Fruit fly (Drosophila melanogaster) whole organism, embryonic: Measurements from ENCODE around the gene CG11839.

Experiments used
- Abd-B ChIP-seq: fragments of 200-800 bp; sonication (Bioruptor generic); optimal IDR thresholded peaks from 2 replicates; lab custom pipeline; 2018; ENCODE audit warnings: missing biosample characterization, mild to moderate bottlenecking, missing genetic modification characterization, moderate library complexity
- CG10147 ChIP-seq: fragments of 200-800 bp; sonication (Bioruptor generic); optimal IDR thresholded peaks from 2 replicates; lab custom pipeline; 2019; ENCODE audit warnings: missing biosample characterization, mild to moderate bottlenecking, missing genetic modification characterization, moderate library complexity
- CG10543 ChIP-seq: fragments of 200-800 bp; sonication (Bioruptor generic); optimal IDR thresholded peaks from 3 replicates; lab custom pipeline; 2017; ENCODE audit warnings: missing biosample characterization, mild to moderate bottlenecking, missing genetic modification characterization, moderate library complexity
- CG11085 ChIP-seq: fragments of 200-800 bp; sonication (Bioruptor generic); IDR thresholded peaks from 2 replicates; pipeline ENCODE4 v1.3.6; 2022; ENCODE audit warnings: missing biosample characterization, missing genetic modification characterization
- CG12659 ChIP-seq: fragments of 200-800 bp; sonication (Bioruptor generic); optimal IDR thresholded peaks from 3 replicates; lab custom pipeline; 2017; ENCODE audit warnings: mild to moderate bottlenecking, missing biosample characterization, missing genetic modification reagents, missing genetic modification characterization
- CG1529 ChIP-seq: fragments of 200-800 bp; sonication (Bioruptor generic); optimal IDR thresholded peaks from 3 replicates; lab custom pipeline; 2018; ENCODE audit warnings: missing biosample characterization, missing genetic modification characterization
- CG1647 ChIP-seq: fragments of 200-800 bp; sonication (Bioruptor generic); optimal IDR thresholded peaks from 3 replicates; lab custom pipeline; 2016; ENCODE audit warnings: missing biosample characterization, missing genetic modification characterization
- CG16863 ChIP-seq: fragments of 200-800 bp; sonication (Bioruptor generic); optimal IDR thresholded peaks from 3 replicates; lab custom pipeline; 2016; ENCODE audit warnings: missing biosample characterization, missing genetic modification characterization
- CG1832 ChIP-seq: fragments of 200-800 bp; sonication (Bioruptor generic); optimal IDR thresholded peaks from 2 replicates; lab custom pipeline; 2017; ENCODE audit warnings: missing biosample characterization, mild to moderate bottlenecking, missing genetic modification characterization, inconsistent platforms
- CG18764 ChIP-seq: fragments of 200-800 bp; sonication (Bioruptor generic); optimal IDR thresholded peaks from 3 replicates; lab custom pipeline; 2016; ENCODE audit warnings: missing biosample characterization, missing genetic modification characterization
- CG30020 ChIP-seq: fragments of 200-800 bp; optimal IDR thresholded peaks from 2 replicates; lab custom pipeline; 2019; ENCODE audit warnings: missing biosample characterization, mild to moderate bottlenecking, missing genetic modification characterization, moderate library complexity
- CG30431 ChIP-seq: fragments of 200-800 bp; sonication (Bioruptor generic); optimal IDR thresholded peaks from 2 replicates; lab custom pipeline; 2017; ENCODE audit warnings: missing biosample characterization, missing genetic modification characterization
- CG3407 ChIP-seq: fragments of 200-800 bp; sonication (Bioruptor generic); optimal IDR thresholded peaks from 2 replicates; lab custom pipeline; 2018; ENCODE audit warnings: missing biosample characterization, mild to moderate bottlenecking, missing genetic modification characterization
- CG4820 ChIP-seq: fragments of 200-800 bp; sonication (Bioruptor generic); optimal IDR thresholded peaks from 3 replicates; lab custom pipeline; 2016; ENCODE audit warnings: missing biosample characterization, missing genetic modification characterization
- CG5953 ChIP-seq: fragments of 200-800 bp; sonication (Bioruptor generic); IDR thresholded peaks from 2 replicates; pipeline ENCODE4 v1.3.6; 2022; ENCODE audit warnings: missing biosample characterization, missing genetic modification characterization
- CG6854 ChIP-seq: fragments of 200-800 bp; sonication (Bioruptor generic); optimal IDR thresholded peaks from 3 replicates; lab custom pipeline; 2017; ENCODE audit warnings: missing biosample characterization, mild to moderate bottlenecking, missing genetic modification characterization
- CG7372 ChIP-seq: fragments of 200-800 bp; sonication (Bioruptor generic); IDR thresholded peaks from 2 replicates; pipeline ENCODE4 v1.3.6; 2022; ENCODE audit warnings: missing biosample characterization, missing genetic modification characterization
- CG7928 ChIP-seq: fragments of 200-800 bp; sonication (Bioruptor generic); optimal IDR thresholded peaks from 2 replicates; lab custom pipeline; 2017; ENCODE audit warnings: missing biosample characterization, mild to moderate bottlenecking, missing genetic modification characterization
- CG8089 ChIP-seq: fragments of 200-800 bp; sonication (Bioruptor generic); optimal IDR thresholded peaks from 3 replicates; lab custom pipeline; 2016; ENCODE audit warnings: missing biosample characterization, missing genetic modification characterization
- CG8944 ChIP-seq: fragments of 200-800 bp; sonication (Bioruptor generic); optimal IDR thresholded peaks from 3 replicates; lab custom pipeline; 2016; ENCODE audit warnings: missing biosample characterization, missing genetic modification characterization
- CTCF ChIP-seq: fragments of 200-800 bp; sonication (Bioruptor generic); optimal IDR thresholded peaks from 2 replicates; lab custom pipeline; 2017; ENCODE audit warnings: missing biosample characterization, mild to moderate bottlenecking, missing genetic modification characterization, moderate library complexity
- CrebB ChIP-seq: fragments of 200-800 bp; sonication (Bioruptor generic); optimal IDR thresholded peaks from 3 replicates; lab custom pipeline; 2018; ENCODE audit warnings: missing biosample characterization, mild to moderate bottlenecking, missing genetic modification characterization
- D ChIP-seq, 2 experiments: fragments of 200-800 bp in 1 of 2; fragments of >200 bp in 1 of 2; sonication (Bioruptor generic) in 1 of 2; optimal IDR thresholded peaks; 2 replicates in 1 of 2; 3 replicates in 1 of 2; lab custom pipeline; 2017; ENCODE audit warnings: mild to moderate bottlenecking in 1 of 2, missing biosample characterization in 1 of 2, missing genetic modification characterization in 1 of 2, missing genetic modification reagents in 1 of 2
- D19A ChIP-seq: fragments of 200-800 bp; optimal IDR thresholded peaks from 3 replicates; lab custom pipeline; 2019; ENCODE audit warnings: missing biosample characterization, mild to moderate bottlenecking, missing genetic modification characterization, moderate library complexity
- Elba2 ChIP-seq: fragments of 200-800 bp; sonication (Bioruptor generic); optimal IDR thresholded peaks from 3 replicates; lab custom pipeline; 2016; ENCODE audit warnings: missing biosample characterization, missing genetic modification characterization
- Ets97D ChIP-seq: fragments of 200-800 bp; sonication (Bioruptor generic); optimal IDR thresholded peaks from 3 replicates; lab custom pipeline; 2016; ENCODE audit warnings: missing biosample characterization, missing genetic modification characterization
- HHEX ChIP-seq: fragments of 200-800 bp; sonication (Bioruptor generic); optimal IDR thresholded peaks from 3 replicates; lab custom pipeline; 2017; ENCODE audit warnings: missing biosample characterization, mild to moderate bottlenecking, missing genetic modification characterization, missing genetic modification reagents
- HLH3B ChIP-seq: fragments of 200-800 bp; sonication (Bioruptor generic); IDR thresholded peaks from 2 replicates; pipeline ENCODE4 v1.3.6; 2022; ENCODE audit warnings: missing biosample characterization, missing genetic modification characterization
- HLH4C ChIP-seq: fragments of 200-800 bp; sonication (Bioruptor generic); IDR thresholded peaks from 3 replicates; pipeline ENCODE4 v1.3.6; 2022; ENCODE audit warnings: missing biosample characterization, missing genetic modification characterization; ENCODE audit not compliant: partially characterized antibody
- HLH54F ChIP-seq: fragments of 200-800 bp; sonication (Bioruptor generic); optimal IDR thresholded peaks from 3 replicates; lab custom pipeline; 2016; ENCODE audit warnings: missing biosample characterization, missing genetic modification characterization
- YL-1 ChIP-seq: fragments of 200-800 bp; sonication (Bioruptor generic); optimal IDR thresholded peaks from 3 replicates; lab custom pipeline; 2017; ENCODE audit warnings: missing biosample characterization, mild to moderate bottlenecking, missing genetic modification characterization
- az2 ChIP-seq: fragments of 200-800 bp; sonication (Bioruptor generic); optimal IDR thresholded peaks from 3 replicates; lab custom pipeline; 2016; ENCODE audit warnings: missing biosample characterization, missing genetic modification characterization
- bsh ChIP-seq, 2 experiments: fragments of 200-800 bp; sonication (Bioruptor generic); optimal IDR thresholded peaks; 2 replicates each; lab custom pipeline; 2017 to 2018; ENCODE audit warnings: mild to moderate bottlenecking in 2 of 2, missing biosample characterization in 2 of 2, missing genetic modification characterization in 2 of 2, moderate library complexity in 1 of 2
- cato ChIP-seq: fragments of 200-800 bp; sonication (Bioruptor generic); optimal IDR thresholded peaks from 2 replicates; lab custom pipeline; 2016; ENCODE audit warnings: missing biosample characterization, missing genetic modification characterization, borderline replicate concordance
- caup ChIP-seq: fragments of 200-800 bp; sonication (Bioruptor generic); optimal IDR thresholded peaks from 3 replicates; lab custom pipeline; 2017; ENCODE audit warnings: missing biosample characterization, mild to moderate bottlenecking, missing genetic modification characterization, moderate library complexity; ENCODE audit not compliant: severe bottlenecking
- chinmo ChIP-seq: fragments of 200-800 bp; sonication (Bioruptor generic); IDR thresholded peaks from 4 replicates; pipeline ENCODE4 v1.3.6; 2022; ENCODE audit warnings: missing biosample characterization, missing genetic modification characterization; ENCODE audit not compliant: partially characterized antibody
- emc ChIP-seq: fragments of 200-800 bp; sonication (Bioruptor generic); optimal IDR thresholded peaks from 2 replicates; lab custom pipeline; 2016; ENCODE audit warnings: missing biosample characterization, missing genetic modification characterization
- esg ChIP-seq: fragments of 200-800 bp; sonication (Bioruptor generic); conservative IDR thresholded peaks from 2 replicates; pipeline ENCODE4 v1.3.6; 2022; ENCODE audit warnings: missing biosample characterization, missing genetic modification characterization
- ftz-f1 ChIP-seq: fragments of 200-800 bp; sonication (Bioruptor generic); optimal IDR thresholded peaks from 2 replicates; lab custom pipeline; 2016; ENCODE audit warnings: missing biosample characterization, missing genetic modification characterization
- gsb-n ChIP-seq: fragments of 200-800 bp; sonication (Bioruptor generic); optimal IDR thresholded peaks from 3 replicates; lab custom pipeline; 2018; ENCODE audit warnings: missing biosample characterization, mild to moderate bottlenecking, missing genetic modification characterization
- hth ChIP-seq: fragments of >200 bp; optimal IDR thresholded peaks from 2 replicates; lab custom pipeline; 2017; ENCODE audit warnings: inconsistent platforms
- kni ChIP-seq: fragments of 200-800 bp; sonication (Bioruptor generic); optimal IDR thresholded peaks from 3 replicates; lab custom pipeline; 2017; ENCODE audit warnings: mild to moderate bottlenecking, missing biosample characterization, missing genetic modification reagents, missing genetic modification characterization
- nom ChIP-seq: fragments of 200-800 bp; sonication (Bioruptor generic); optimal IDR thresholded peaks from 2 replicates; lab custom pipeline; 2017; ENCODE audit warnings: missing biosample characterization, missing genetic modification characterization, mild to moderate bottlenecking, moderate library complexity, missing genetic modification reagents
- pita ChIP-seq: fragments of 200-800 bp; sonication (Bioruptor generic); optimal IDR thresholded peaks from 2 replicates; lab custom pipeline; 2017; ENCODE audit warnings: missing biosample characterization, mild to moderate bottlenecking, missing genetic modification characterization
- pros ChIP-seq: fragments of 200-800 bp; sonication (Bioruptor generic); optimal IDR thresholded peaks from 3 replicates; lab custom pipeline; 2019; ENCODE audit warnings: missing biosample characterization, mild to moderate bottlenecking, missing genetic modification characterization, moderate library complexity
- ranshi ChIP-seq: fragments of 200-800 bp; sonication (Bioruptor generic); IDR thresholded peaks from 2 replicates; pipeline ENCODE4 v1.3.6; 2022; ENCODE audit warnings: missing biosample characterization, missing genetic modification characterization
- repo ChIP-seq: fragments of 200-800 bp; sonication (Bioruptor generic); optimal IDR thresholded peaks from 2 replicates; lab custom pipeline; 2016; ENCODE audit warnings: missing biosample characterization, missing genetic modification characterization
- seq ChIP-seq: fragments of 200-800 bp; sonication (Bioruptor generic); IDR thresholded peaks from 2 replicates; pipeline ENCODE4 v1.3.6; 2022; ENCODE audit warnings: missing biosample characterization, missing genetic modification characterization
- slp2 ChIP-seq: fragments of 200-800 bp; sonication (Bioruptor generic); optimal IDR thresholded peaks from 2 replicates; lab custom pipeline; 2016; ENCODE audit warnings: missing biosample characterization, missing genetic modification characterization
- tna ChIP-seq: fragments of 200-800 bp; sonication (Bioruptor generic); IDR thresholded peaks from 2 replicates; pipeline ENCODE4 v1.3.6; 2022; ENCODE audit warnings: missing biosample characterization, missing genetic modification characterization; ENCODE audit not compliant: partially characterized antibody
- ttk ChIP-seq: fragments of 200-800 bp; sonication (Bioruptor generic); IDR thresholded peaks from 2 replicates; pipeline ENCODE4 v2.1.2; 2022; ENCODE audit warnings: missing biosample characterization, missing genetic modification characterization
- zfh2 ChIP-seq: fragments of 200-800 bp; sonication (Bioruptor generic); optimal IDR thresholded peaks from 2 replicates; lab custom pipeline; 2016; ENCODE audit warnings: missing biosample characterization, missing genetic modification characterization

Gene CG11839

DNA sequence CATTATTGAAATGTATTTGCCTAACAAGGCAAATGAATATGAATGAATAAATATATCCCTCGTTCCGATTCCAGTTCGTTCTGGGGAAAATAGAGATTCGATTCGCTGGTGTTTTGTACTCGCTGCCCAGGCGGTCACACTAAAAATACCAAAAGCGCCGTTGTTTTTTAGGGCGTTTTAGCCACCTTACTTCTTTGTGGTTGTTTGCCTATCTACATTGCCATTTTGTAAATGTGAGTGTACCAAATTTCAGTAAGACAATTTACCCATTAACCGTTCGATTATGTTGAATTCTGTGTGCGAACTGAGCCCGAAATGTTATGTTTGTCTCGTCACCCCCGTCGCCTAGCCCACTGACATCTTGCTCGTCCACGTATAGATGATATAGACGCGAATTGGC lies 27.8 kb downstream of the CG11839 start, which contains the start of the genes CG33095 and CG33096 (continued):
- TF ChIP-seq az2 (GFP tag; lab: Kevin White, UChicago) (no peak), Abd-B (GFP tag; lab: Kevin White, UChicago) (no peak), CG30020 (tag; lab: Kevin White, UChicago) (peak; percentile 83), hth (no peak), CG30431 (no peak), Elba2 (GFP tag; lab: Kevin White, UChicago) (no peak), CG7928 (no peak), tna (GFP tag; lab: Robert Waterston, UW) (no peak), CG8944 (GFP tag; lab: Kevin White, UChicago) (no peak), HLH3B (GFP tag; lab: Robert Waterston, UW) (no peak), HLH4C (no peak), CG5953 (no peak), chinmo (GFP tag; lab: Robert Waterston, UW) (0 out of 4 replicates have a peak, but pooled peaks have one; percentile 38), CG7372 (GFP tag; lab: Robert Waterston, UW) (no peak), caup (GFP tag; lab: Kevin White, UChicago) (no peak), CTCF (GFP tag; lab: Kevin White, UChicago) (no peak), YL-1 (GFP tag; lab: Kevin White, UChicago) (peak; percentile 51), emc (GFP tag; lab: Kevin White, UChicago) (no peak), CG16863 (GFP tag; lab: Kevin White, UChicago) (no peak), nom (GFP tag; lab: Kevin White, UChicago) (no peak), CG6854 (GFP tag; lab: Kevin White, UChicago) (no peak), bsh (GFP tag; optimal IDR thresholded peaks at IDR 0.05; lab: Kevin White, UChicago) (no peak), CG11085 (no peak), CG18764 (GFP tag; lab: Kevin White, UChicago) (no peak), D (optimal IDR thresholded peaks at IDR 0.05; lab: Kevin White, UChicago) (no peak), D (GFP tag; optimal IDR thresholded peaks at IDR 0.05; lab: Kevin White, UChicago) (no peak), gsb-n (tag; lab: Kevin White, UChicago) (peak; percentile 83), ftz-f1 (GFP tag; lab: Kevin White, UChicago) (no peak), CG1529 (GFP tag; lab: Kevin White, UChicago) (no peak), D19A (tag; lab: Kevin White, UChicago) (peak; percentile 47), seq (GFP tag; lab: Robert Waterston, UW) (no peak), CrebB (tag; lab: Kevin White, UChicago) (no peak), cato (GFP tag; lab: Kevin White, UChicago) (no peak), CG4820 (no peak), CG3407 (no peak), kni (no peak), CG1832 (GFP tag; lab: Kevin White, UChicago) (no peak), CG8089 (GFP tag; lab: Kevin White, UChicago) (no peak), HHEX (no peak), esg (no peak), Ets97D (GFP tag; lab: Kevin White, UChicago) (peak; percentile 47), zfh2 (GFP tag; lab: Kevin White, UChicago) (no peak), pros (GFP tag; lab: Kevin White, UChicago) (no peak), ttk (GFP tag; lab: Robert Waterston, UW) (no peak), ranshi (GFP tag; lab: Robert Waterston, UW) (no peak), pita (no peak), CG12659 (GFP tag; lab: Kevin White, UChicago) (peak; percentile 57), CG10543 (GFP tag; lab: Kevin White, UChicago) (no peak), HLH54F (GFP tag; lab: Kevin White, UChicago) (no peak), slp2 (GFP tag; lab: Kevin White, UChicago) (no peak), repo (GFP tag; lab: Kevin White, UChicago) (no peak), CG1647 (GFP tag; lab: Kevin White, UChicago) (no peak), CG10147 (no peak)
